Worm (Caenorhabditis elegans): ENCODE data around the gene tub-1.
A peak's percentile ranks its signal among the peaks of the same experiment; 100 is the strongest.

The tub-1 gene

DNA sequence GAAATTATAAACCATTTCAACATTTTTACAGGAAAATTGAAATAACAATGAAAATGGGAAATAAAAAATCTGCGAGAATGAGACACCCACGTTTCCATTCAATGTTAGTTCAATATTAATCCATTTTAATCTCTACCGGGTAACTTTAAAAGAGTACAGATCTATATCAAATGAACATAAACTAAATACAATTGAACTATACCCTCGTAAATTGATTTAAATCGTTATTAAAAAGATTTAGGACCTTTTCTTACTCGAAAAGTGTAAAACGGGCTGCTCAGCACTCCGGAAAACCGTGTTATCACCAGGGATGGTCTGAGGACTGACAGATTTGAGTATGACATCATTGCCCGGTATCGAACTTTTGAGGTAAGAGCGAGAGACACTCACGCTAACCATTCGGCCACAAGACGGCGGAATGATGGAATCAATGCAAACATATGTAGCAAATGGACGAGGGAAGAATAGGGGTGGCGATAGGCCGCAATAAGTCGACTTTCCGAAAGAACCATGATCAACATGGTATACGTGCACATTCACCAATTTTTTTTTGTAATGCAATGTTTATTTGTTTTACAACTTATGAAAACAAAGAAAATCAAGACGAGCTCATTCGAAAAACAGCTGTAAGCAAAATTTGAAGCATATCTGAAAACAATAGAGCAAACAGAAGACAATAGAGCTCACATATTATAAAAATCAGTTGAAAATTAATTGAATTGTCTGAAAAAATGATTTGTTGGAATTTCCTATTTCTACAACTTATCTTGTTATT lies 49.6 kb downstream of the tub-1 start, which contains the start of the genes chst-1 and C41C4.9:
TSS of gene chst-1 (minus strand) at position 51 of the 775 bp plus-strand sequence.
TSS of gene C41C4.9 (plus strand) at position 725 of the 775 bp plus-strand sequence.
- TF ChIP-seq nhr-25 (tag; optimal IDR thresholded peaks at IDR 0.05; ENCODE audit: borderline replicate concordance, insufficient read depth), result peak; percentile 71
- peak; percentile 98; the same call in 1 of the 2 replicates for TF ChIP-seq lim-7 (GFP tag; IDR thresholded peaks at IDR 0.05)
- TF ChIP-seq lin-38 (GFP tag; IDR thresholded peaks at IDR 0.05), result no peak; the same call in 1 of the 2 replicates
- TF ChIP-seq zfp-2 (tag; optimal IDR thresholded peaks at IDR 0.05), result peak; percentile 49
- TF ChIP-seq nhr-48 (tag; optimal IDR thresholded peaks at IDR 0.05), result peak; percentile 56
- peak; percentile 66; the same call in 1 of the 2 replicates for TF ChIP-seq ZK337.2 (GFP tag; IDR thresholded peaks at IDR 0.05)
- TF ChIP-seq saeg-2 (GFP tag; IDR thresholded peaks at IDR 0.05), result no peak; the same call in 1 of the 2 replicates
- TF ChIP-seq Y48G9A.11 (GFP tag; IDR thresholded peaks at IDR 0.05), result peak; percentile 84; the same call in 1 of the 2 replicates
- peak; percentile 96 for TF ChIP-seq lin-1 (GFP tag; IDR thresholded peaks at IDR 0.05)
- no peak for TF ChIP-seq nhr-10 (tag; optimal IDR thresholded peaks at IDR 0.05)
- TF ChIP-seq ceh-44 (GFP tag; IDR thresholded peaks at IDR 0.05), result peak; percentile 79; the same call in 1 of the 2 replicates
- TF ChIP-seq nhr-76 (tag; optimal IDR thresholded peaks at IDR 0.05), result no peak
- TF ChIP-seq zfp-3 (GFP tag; conservative IDR thresholded peaks at IDR 0.05), result peak; percentile 83
- TF ChIP-seq dmd-9 (GFP tag; IDR thresholded peaks at IDR 0.05), result peak; percentile 89; the same call in 1 of the 2 replicates
- TF ChIP-seq zip-2 (tag; optimal IDR thresholded peaks at IDR 0.05), result no peak
- peak; percentile 64; the same call in 1 of the 2 replicates for TF ChIP-seq zip-11 (GFP tag; IDR thresholded peaks at IDR 0.05)
- TF ChIP-seq mes-2 (tag; optimal IDR thresholded peaks at IDR 0.05; ENCODE audit: poor library complexity, severe bottlenecking), result peak; percentile 91
- peak; percentile 92 for TF ChIP-seq nhr-41 (GFP tag; IDR thresholded peaks at IDR 0.05)
- no peak for TF ChIP-seq ces-1 (GFP tag; optimal IDR thresholded peaks at IDR 0.05)
- TF ChIP-seq nhr-111 (GFP tag; optimal IDR thresholded peaks at IDR 0.05), result peak; percentile 88
- no peak for TF ChIP-seq fkh-10 (GFP tag; optimal IDR thresholded peaks at IDR 0.05)
- peak; percentile 82 for TF ChIP-seq spr-1 (tag; optimal IDR thresholded peaks at IDR 0.05)
- peak; percentile 86 for TF ChIP-seq Y5F2A.4 (GFP tag; optimal IDR thresholded peaks at IDR 0.05)
- peak; percentile 20 for TF ChIP-seq pqm-1 (tag; optimal IDR thresholded peaks at IDR 0.05)
- no peak for TF ChIP-seq set-16 (GFP tag; IDR thresholded peaks at IDR 0.05)
- TF ChIP-seq hlh-11 (tag; optimal IDR thresholded peaks at IDR 0.05), result peak; percentile 74
- peak; percentile 79 for TF ChIP-seq nhr-6 (tag; optimal IDR thresholded peaks at IDR 0.05)
- peak; percentile 86 for TF ChIP-seq spr-3 (GFP tag; optimal IDR thresholded peaks at IDR 0.05)
- TF ChIP-seq tra-1 (GFP tag; IDR thresholded peaks at IDR 0.05), result peak; percentile 93
- TF ChIP-seq ceh-32 (tag; optimal IDR thresholded peaks at IDR 0.05; ENCODE audit: poor library complexity), result no peak
- TF ChIP-seq nhr-102 (tag; optimal IDR thresholded peaks at IDR 0.05), result peak; percentile 84
- peak; percentile 67 for TF ChIP-seq dmd-6 (GFP tag; IDR thresholded peaks at IDR 0.05)
- peak; percentile 25 for TF ChIP-seq nhr-28 (tag; optimal IDR thresholded peaks at IDR 0.05)
- TF ChIP-seq egl-43 (GFP tag; IDR thresholded peaks at IDR 0.05), result no peak; the same call in 1 of the 2 replicates
- no peak for TF ChIP-seq zag-1 (tag; optimal IDR thresholded peaks at IDR 0.05)
- TF ChIP-seq nhr-11 (tag; optimal IDR thresholded peaks at IDR 0.05), result no peak
- TF ChIP-seq egl-27 (tag; optimal IDR thresholded peaks at IDR 0.05), result no peak
- TF ChIP-seq hlh-30 (tag; optimal IDR thresholded peaks at IDR 0.05; ENCODE audit: insufficient read depth), result peak; percentile 71
- TF ChIP-seq unc-130 (GFP tag; optimal IDR thresholded peaks at IDR 0.05), result peak; percentile 83
- peak; percentile 83 for TF ChIP-seq ctbp-1 (GFP tag; IDR thresholded peaks at IDR 0.05)
- TF ChIP-seq hmg-1.1 (GFP tag; IDR thresholded peaks at IDR 0.05), result peak; percentile 76
- TF ChIP-seq unc-62 (GFP tag; optimal IDR thresholded peaks at IDR 0.05 in 1 of 2), result peak in 1 of 2 experiments; percentile 89
- TF ChIP-seq unc-62 (tag; optimal IDR thresholded peaks at IDR 0.05), result no peak
- TF ChIP-seq aly-2 (tag; optimal IDR thresholded peaks at IDR 0.05), result peak; percentile 79
- peak; percentile 55 for TF ChIP-seq T20F7.1 (GFP tag; optimal IDR thresholded peaks at IDR 0.05)
- TF ChIP-seq pha-4 (GFP tag; IDR thresholded peaks at IDR 0.05), result peak; percentile 87
- TF ChIP-seq pha-4 (tag; optimal IDR thresholded peaks at IDR 0.05), result no peak
- TF ChIP-seq mxl-3 (GFP tag; optimal IDR thresholded peaks at IDR 0.05), result peak; percentile 82
- no peak for TF ChIP-seq nhr-237 (tag; optimal IDR thresholded peaks at IDR 0.05)

Measured in whole organism, L4 larva.